Fruit fly (Drosophila melanogaster) whole organism, embryonic: ENCODE data around the gene Snm1.
A peak's percentile ranks its signal among the peaks of the same experiment; 100 is the strongest.

Experiments used
- Abd-B ChIP-seq: fragments of 200-800 bp; sonication (Bioruptor generic); optimal IDR thresholded peaks from 2 replicates; lab custom pipeline; 2018; ENCODE audit warnings: missing biosample characterization, mild to moderate bottlenecking, missing genetic modification characterization, moderate library complexity
- Aef1 ChIP-seq: fragments of 200-800 bp; sonication (Bioruptor generic); IDR thresholded peaks from 3 replicates; pipeline ENCODE4 v1.3.6; 2022; ENCODE audit warnings: missing biosample characterization, missing genetic modification characterization
- CG10321 ChIP-seq: fragments of 200-800 bp; sonication (Bioruptor generic); IDR thresholded peaks from 2 replicates; pipeline ENCODE4 v1.3.6; 2022; ENCODE audit warnings: missing biosample characterization, missing genetic modification characterization
- CG10654 ChIP-seq: fragments of 200-800 bp; sonication (Bioruptor generic); optimal IDR thresholded peaks from 2 replicates; lab custom pipeline; 2016; ENCODE audit warnings: missing biosample characterization, missing genetic modification characterization
- CG11085 ChIP-seq: fragments of 200-800 bp; sonication (Bioruptor generic); IDR thresholded peaks from 2 replicates; pipeline ENCODE4 v1.3.6; 2022; ENCODE audit warnings: missing biosample characterization, missing genetic modification characterization
- CG12219 ChIP-seq: fragments of 200-800 bp; sonication (Bioruptor generic); optimal IDR thresholded peaks from 3 replicates; lab custom pipeline; 2018; ENCODE audit warnings: missing biosample characterization, mild to moderate bottlenecking, missing genetic modification characterization
- CG13123 ChIP-seq: fragments of 200-800 bp; sonication (Bioruptor generic); optimal IDR thresholded peaks from 2 replicates; lab custom pipeline; 2016; ENCODE audit warnings: missing biosample characterization, missing genetic modification characterization
- CG13624 ChIP-seq: fragments of 200-800 bp; sonication (Bioruptor generic); optimal IDR thresholded peaks from 2 replicates; lab custom pipeline; 2016; ENCODE audit warnings: missing biosample characterization, missing genetic modification characterization
- CG13894 ChIP-seq: fragments of 200-800 bp; sonication (Bioruptor generic); optimal IDR thresholded peaks from 3 replicates; lab custom pipeline; 2018; ENCODE audit warnings: missing biosample characterization, mild to moderate bottlenecking, missing genetic modification characterization, moderate library complexity
- CG1529 ChIP-seq: fragments of 200-800 bp; sonication (Bioruptor generic); optimal IDR thresholded peaks from 3 replicates; lab custom pipeline; 2018; ENCODE audit warnings: missing biosample characterization, missing genetic modification characterization
- CG15479 ChIP-seq: fragments of 200-800 bp; sonication (Bioruptor generic); optimal IDR thresholded peaks from 3 replicates; lab custom pipeline; 2019; ENCODE audit warnings: missing biosample characterization, mild to moderate bottlenecking, missing genetic modification characterization, moderate library complexity
- CG18599 ChIP-seq: fragments of 200-800 bp; sonication (Bioruptor generic); optimal IDR thresholded peaks from 3 replicates; lab custom pipeline; 2017; ENCODE audit warnings: missing biosample characterization, missing genetic modification characterization, mild to moderate bottlenecking, moderate library complexity, missing genetic modification reagents
- CG2712 ChIP-seq: fragments of 200-800 bp; optimal IDR thresholded peaks from 3 replicates; lab custom pipeline; 2019; ENCODE audit warnings: missing biosample characterization, mild to moderate bottlenecking, missing genetic modification characterization, moderate library complexity
- CG3065 ChIP-seq: fragments of 200-800 bp; sonication (Bioruptor generic); optimal IDR thresholded peaks from 2 replicates; lab custom pipeline; 2016; ENCODE audit warnings: missing biosample characterization, missing genetic modification characterization
- CG6683 ChIP-seq: fragments of 200-800 bp; sonication (Bioruptor generic); optimal IDR thresholded peaks from 2 replicates; lab custom pipeline; 2017; ENCODE audit warnings: missing biosample characterization, mild to moderate bottlenecking, missing genetic modification characterization, missing genetic modification reagents
- CG7372 ChIP-seq: fragments of 200-800 bp; sonication (Bioruptor generic); IDR thresholded peaks from 2 replicates; pipeline ENCODE4 v1.3.6; 2022; ENCODE audit warnings: missing biosample characterization, missing genetic modification characterization
- CG8089 ChIP-seq: fragments of 200-800 bp; sonication (Bioruptor generic); optimal IDR thresholded peaks from 3 replicates; lab custom pipeline; 2016; ENCODE audit warnings: missing biosample characterization, missing genetic modification characterization
- CG9797 ChIP-seq: fragments of 200-800 bp; sonication (Bioruptor generic); optimal IDR thresholded peaks from 3 replicates; lab custom pipeline; 2018; ENCODE audit warnings: missing biosample characterization, mild to moderate bottlenecking, missing genetic modification characterization
- CG9817 ChIP-seq: fragments of 200-800 bp; sonication (Bioruptor generic); optimal IDR thresholded peaks from 2 replicates; lab custom pipeline; 2018; ENCODE audit warnings: missing biosample characterization, mild to moderate bottlenecking, missing genetic modification characterization, moderate library complexity
- CHES-1-like ChIP-seq: fragments of 200-800 bp; sonication (Bioruptor generic); optimal IDR thresholded peaks from 2 replicates; lab custom pipeline; 2016; ENCODE audit warnings: missing biosample characterization, missing genetic modification characterization
- D ChIP-seq, 2 experiments: fragments of 200-800 bp in 1 of 2; fragments of >200 bp in 1 of 2; sonication (Bioruptor generic) in 1 of 2; optimal IDR thresholded peaks; 2 replicates in 1 of 2; 3 replicates in 1 of 2; lab custom pipeline; 2017; ENCODE audit warnings: mild to moderate bottlenecking in 1 of 2, missing biosample characterization in 1 of 2, missing genetic modification characterization in 1 of 2, missing genetic modification reagents in 1 of 2
- Dp ChIP-seq: fragments of 200-800 bp; sonication (Bioruptor generic); optimal IDR thresholded peaks from 2 replicates; lab custom pipeline; 2018; ENCODE audit warnings: missing biosample characterization, mild to moderate bottlenecking, missing genetic modification characterization, moderate library complexity
- H2.0 ChIP-seq: fragments of 200-800 bp; sonication (Bioruptor generic); IDR thresholded peaks from 2 replicates; pipeline ENCODE4 v1.3.6; 2022; ENCODE audit warnings: missing biosample characterization, missing genetic modification characterization
- Meics ChIP-seq: fragments of 200-800 bp; sonication (Bioruptor generic); optimal IDR thresholded peaks from 2 replicates; lab custom pipeline; 2017; ENCODE audit warnings: missing biosample characterization, mild to moderate bottlenecking, missing genetic modification characterization
- Nf-YB ChIP-seq: fragments of 200-800 bp; sonication (Bioruptor generic); optimal IDR thresholded peaks from 3 replicates; lab custom pipeline; 2019; ENCODE audit warnings: missing biosample characterization, mild to moderate bottlenecking, missing genetic modification characterization, moderate library complexity
- Stat92E ChIP-seq, 3 experiments: fragments of >200 bp in 2 of 3; fragments of 200-800 bp in 1 of 3; sonication (Bioruptor generic) in 1 of 3; optimal IDR thresholded peaks; 2 replicates each; lab custom pipeline; 2017 to 2019; ENCODE audit warnings: missing biosample characterization in 3 of 3, missing genetic modification characterization in 3 of 3, mild to moderate bottlenecking in 1 of 3, moderate library complexity in 1 of 3
- ato ChIP-seq: fragments of 200-800 bp; sonication (Bioruptor generic); IDR thresholded peaks from 2 replicates; pipeline ENCODE4 v1.3.6; 2022; ENCODE audit warnings: missing biosample characterization, missing genetic modification characterization; ENCODE audit not compliant: partially characterized antibody
- crp ChIP-seq, 2 experiments: fragments of 200-800 bp; sonication (Bioruptor generic); optimal IDR thresholded peaks; 2 replicates in 1 of 2; 3 replicates in 1 of 2; lab custom pipeline; 2017; ENCODE audit warnings: missing biosample characterization in 2 of 2, missing genetic modification characterization in 2 of 2, mild to moderate bottlenecking in 1 of 2, moderate library complexity in 1 of 2
- da ChIP-seq: fragments of 200-800 bp; sonication (Bioruptor generic); optimal IDR thresholded peaks from 2 replicates; lab custom pipeline; 2016; ENCODE audit warnings: missing biosample characterization, missing genetic modification characterization
- dan ChIP-seq: fragments of 200-800 bp; sonication (Bioruptor generic); IDR thresholded peaks from 2 replicates; pipeline ENCODE4 v1.3.6; 2022; ENCODE audit warnings: missing biosample characterization, missing genetic modification characterization
- danr ChIP-seq: fragments of 200-800 bp; sonication (Bioruptor generic); IDR thresholded peaks from 2 replicates; pipeline ENCODE4 v1.3.6; 2022; ENCODE audit warnings: missing biosample characterization, missing genetic modification characterization
- esg ChIP-seq: fragments of 200-800 bp; sonication (Bioruptor generic); conservative IDR thresholded peaks from 2 replicates; pipeline ENCODE4 v1.3.6; 2022; ENCODE audit warnings: missing biosample characterization, missing genetic modification characterization
- fd102C ChIP-seq: fragments of 200-800 bp; sonication (Bioruptor generic); optimal IDR thresholded peaks from 2 replicates; lab custom pipeline; 2018; ENCODE audit warnings: missing biosample characterization, mild to moderate bottlenecking, missing genetic modification characterization, moderate library complexity
- fru ChIP-seq: fragments of >200 bp; optimal IDR thresholded peaks from 2 replicates; lab custom pipeline; 2017
- fu2 ChIP-seq: fragments of 200-800 bp; sonication (Bioruptor generic); optimal IDR thresholded peaks from 2 replicates; lab custom pipeline; 2016; ENCODE audit warnings: missing biosample characterization, missing genetic modification characterization
- gcm2 ChIP-seq: fragments of 200-800 bp; sonication (Bioruptor generic); optimal IDR thresholded peaks from 2 replicates; lab custom pipeline; 2016; ENCODE audit warnings: missing biosample characterization, missing genetic modification characterization
- gfzf ChIP-seq: fragments of 200-800 bp; sonication (Bioruptor generic); optimal IDR thresholded peaks from 2 replicates; lab custom pipeline; 2016; ENCODE audit warnings: missing biosample characterization, mild to moderate bottlenecking, missing genetic modification characterization, moderate library complexity
- grn ChIP-seq: fragments of 200-800 bp; sonication (Bioruptor generic); optimal IDR thresholded peaks from 3 replicates; lab custom pipeline; 2017; ENCODE audit warnings: missing biosample characterization, missing genetic modification characterization
- ham ChIP-seq: fragments of 200-800 bp; sonication (Bioruptor generic); IDR thresholded peaks from 2 replicates; pipeline ENCODE4 v1.3.6; 2022; ENCODE audit warnings: missing biosample characterization, missing genetic modification characterization
- klu ChIP-seq: fragments of 200-800 bp; sonication (Bioruptor generic); IDR thresholded peaks from 2 replicates; pipeline ENCODE4 v1.3.6; 2022; ENCODE audit warnings: missing biosample characterization, missing genetic modification characterization
- lbe ChIP-seq: fragments of 200-800 bp; sonication (Bioruptor generic); optimal IDR thresholded peaks from 2 replicates; lab custom pipeline; 2016; ENCODE audit warnings: missing biosample characterization, mild to moderate bottlenecking, missing genetic modification characterization
- odd ChIP-seq: fragments of 200-800 bp; sonication (Bioruptor generic); optimal IDR thresholded peaks from 2 replicates; lab custom pipeline; 2017; ENCODE audit warnings: missing biosample characterization, mild to moderate bottlenecking, missing genetic modification characterization
- pho ChIP-seq: fragments of 200-800 bp; sonication (Bioruptor generic); optimal IDR thresholded peaks from 2 replicates; lab custom pipeline; 2016; ENCODE audit warnings: missing biosample characterization, missing genetic modification characterization
- schlank ChIP-seq: fragments of 200-800 bp; sonication (Bioruptor generic); optimal IDR thresholded peaks from 2 replicates; lab custom pipeline; 2018; ENCODE audit warnings: missing biosample characterization, mild to moderate bottlenecking, missing genetic modification characterization
- sens ChIP-seq: fragments of 200-800 bp; sonication (Bioruptor generic); peaks from one replicate; lab custom pipeline; 2016; ENCODE audit warnings: missing biosample characterization, missing genetic modification characterization
- ssp ChIP-seq: fragments of 200-800 bp; sonication (Bioruptor generic); IDR thresholded peaks from 2 replicates; pipeline ENCODE4 v1.3.6; 2022; ENCODE audit warnings: missing biosample characterization, missing genetic modification characterization
- stwl ChIP-seq: fragments of 200-800 bp; sonication (Bioruptor generic); optimal IDR thresholded peaks from 3 replicates; lab custom pipeline; 2018; ENCODE audit warnings: missing biosample characterization, mild to moderate bottlenecking, missing genetic modification characterization, moderate library complexity
- toy ChIP-seq: fragments of 200-800 bp; sonication (Bioruptor generic); IDR thresholded peaks from 2 replicates; pipeline ENCODE4 v1.3.6; 2022; ENCODE audit warnings: missing biosample characterization, missing genetic modification characterization
- twi ChIP-seq: fragments of 200-800 bp; optimal IDR thresholded peaks from 2 replicates; lab custom pipeline; 2019; ENCODE audit warnings: missing biosample characterization, mild to moderate bottlenecking, missing genetic modification characterization, moderate library complexity
- vfl ChIP-seq: fragments of 200-800 bp; sonication (Bioruptor generic); optimal IDR thresholded peaks from 2 replicates; lab custom pipeline; 2016; ENCODE audit warnings: missing biosample characterization, missing genetic modification characterization
- zfh1 ChIP-seq: fragments of 200-800 bp; sonication (Bioruptor generic); IDR thresholded peaks from 3 replicates; pipeline ENCODE4 v1.3.6; 2022; ENCODE audit warnings: missing biosample characterization, missing genetic modification characterization

The Snm1 gene

dm6 chr3R:5606477-5606876 is 51.6 kb downstream of the Snm1 start, which contains the start of gene asl (continued):
- TF ChIP-seq sens (GFP tag; lab: Kevin White, UChicago): peak; percentile 93
- TF ChIP-seq CG2712 (tag; lab: Kevin White, UChicago): peak; percentile 82
- peak; percentile 62 for TF ChIP-seq twi
- TF ChIP-seq stwl (tag; lab: Kevin White, UChicago): peak; percentile 72
- peak; percentile 31 for TF ChIP-seq fu2 (GFP tag; lab: Kevin White, UChicago)
- no peak for TF ChIP-seq toy
- no peak for TF ChIP-seq odd (GFP tag; lab: Kevin White, UChicago)
- peak; percentile 19 for TF ChIP-seq CG12219 (GFP tag; lab: Kevin White, UChicago)
- no peak for TF ChIP-seq grn (GFP tag; lab: Kevin White, UChicago)
- TF ChIP-seq CG9797: peak; percentile 61
- TF ChIP-seq zfh1 (GFP tag; lab: Robert Waterston, UW): peak; percentile 53; the same call in 1 of the 3 replicates
- peak; percentile 41 for TF ChIP-seq CG15479
- TF ChIP-seq Stat92E (GFP tag; optimal IDR thresholded peaks at IDR 0.05; lab: Kevin White, UChicago): no peak
- TF ChIP-seq CG3065: peak; percentile 19
- TF ChIP-seq D (optimal IDR thresholded peaks at IDR 0.05; lab: Kevin White, UChicago): no peak
- TF ChIP-seq D (GFP tag; optimal IDR thresholded peaks at IDR 0.05; lab: Kevin White, UChicago): peak; percentile 44
- no peak for TF ChIP-seq danr (GFP tag; lab: Robert Waterston, UW)
- peak; percentile 58 for TF ChIP-seq CHES-1-like
- peak; percentile 19 for TF ChIP-seq CG6683 (GFP tag; lab: Kevin White, UChicago)
- no peak for TF ChIP-seq ato (GFP tag; lab: Robert Waterston, UW)
- TF ChIP-seq crp (GFP tag; optimal IDR thresholded peaks at IDR 0.05; lab: Kevin White, UChicago): peak in 1 of 2 experiments; percentile 41
- peak; percentile 40; the same call in 1 of the 2 replicates for TF ChIP-seq esg (GFP tag; lab: Robert Waterston, UW)
- no peak for TF ChIP-seq CG10321 (GFP tag; lab: Robert Waterston, UW)
- TF ChIP-seq CG11085 (GFP tag; lab: Robert Waterston, UW): peak; percentile 54; the same call in 1 of the 2 replicates
- TF ChIP-seq CG9817: peak; percentile 77
- TF ChIP-seq gfzf (GFP tag; lab: Kevin White, UChicago): peak; percentile 37
- no peak for TF ChIP-seq CG1529 (GFP tag; lab: Kevin White, UChicago)
- peak; percentile 84 for TF ChIP-seq Dp
- TF ChIP-seq CG13123 (GFP tag; lab: Kevin White, UChicago): peak; percentile 62
- TF ChIP-seq pho: peak; percentile 33
- peak; percentile 49; the same call in 1 of the 2 replicates for TF ChIP-seq CG7372 (GFP tag; lab: Robert Waterston, UW)
- peak; percentile 68 for TF ChIP-seq Abd-B (GFP tag; lab: Kevin White, UChicago)
- no peak for TF ChIP-seq CG18599 (GFP tag; lab: Kevin White, UChicago)
- no peak for TF ChIP-seq klu (GFP tag; lab: Robert Waterston, UW)
- TF ChIP-seq fru (lab: Kevin White, UChicago): no peak
- peak; percentile 96 for TF ChIP-seq ssp (GFP tag; lab: Robert Waterston, UW)
- no peak; the same call in 2 of the 3 replicates for TF ChIP-seq Aef1 (GFP tag; lab: Robert Waterston, UW)
- peak; percentile 49 for TF ChIP-seq CG13624 (GFP tag; lab: Kevin White, UChicago)
- TF ChIP-seq fd102C (GFP tag; lab: Kevin White, UChicago): peak; percentile 35
- TF ChIP-seq ham (GFP tag; lab: Robert Waterston, UW): no peak
- TF ChIP-seq vfl: peak; percentile 16
- peak; percentile 42 for TF ChIP-seq CG8089 (GFP tag; lab: Kevin White, UChicago)
- peak; percentile 62 for TF ChIP-seq Meics (GFP tag; lab: Kevin White, UChicago)
- TF ChIP-seq da (GFP tag; lab: Kevin White, UChicago): no peak
- TF ChIP-seq Nf-YB: peak; percentile 33
- no peak for TF ChIP-seq H2.0 (GFP tag; lab: Robert Waterston, UW)
- TF ChIP-seq schlank (tag; lab: Kevin White, UChicago): no peak
- TF ChIP-seq dan (GFP tag; lab: Robert Waterston, UW): no peak
- TF ChIP-seq CG13894 (tag; lab: Kevin White, UChicago): peak; percentile 68
- peak; percentile 17 for TF ChIP-seq CG10654 (GFP tag; lab: Kevin White, UChicago)
- TF ChIP-seq gcm2 (GFP tag; lab: Kevin White, UChicago): no peak
- peak; percentile 41 for TF ChIP-seq lbe (GFP tag; lab: Kevin White, UChicago)
